Fruit fly (Drosophila melanogaster) whole organism, embryonic: ENCODE measurements around the gene CG34183.
A peak's percentile ranks its signal among the peaks of the same experiment; 100 is the strongest.

Experiments
- Blimp-1 ChIP-seq: fragments of 200-800 bp; sonication (Bioruptor generic); optimal IDR thresholded peaks from 3 replicates; lab custom pipeline; 2018; ENCODE audit warnings: missing biosample characterization, missing genetic modification characterization, mild to moderate bottlenecking, moderate library complexity, missing genetic modification reagents
- BtbVII ChIP-seq: fragments of 200-800 bp; sonication (Bioruptor generic); optimal IDR thresholded peaks from 3 replicates; lab custom pipeline; 2017; ENCODE audit warnings: missing biosample characterization, mild to moderate bottlenecking, missing genetic modification characterization
- CG10654 ChIP-seq: fragments of 200-800 bp; sonication (Bioruptor generic); optimal IDR thresholded peaks from 2 replicates; lab custom pipeline; 2016; ENCODE audit warnings: missing biosample characterization, missing genetic modification characterization
- CG11093 ChIP-seq: fragments of 200-800 bp; sonication (Bioruptor generic); IDR thresholded peaks from 3 replicates; pipeline ENCODE4 v1.3.6; 2022; ENCODE audit warnings: missing biosample characterization, missing genetic modification characterization
- CG1603 ChIP-seq: fragments of 200-800 bp; sonication (Bioruptor generic); optimal IDR thresholded peaks from 2 replicates; lab custom pipeline; 2019; ENCODE audit warnings: missing biosample characterization, mild to moderate bottlenecking, missing genetic modification characterization, moderate library complexity
- CG17359 ChIP-seq: fragments of 200-800 bp; sonication (Bioruptor generic); optimal IDR thresholded peaks from 3 replicates; lab custom pipeline; 2018; ENCODE audit warnings: missing biosample characterization, mild to moderate bottlenecking, missing genetic modification characterization, moderate library complexity
- CG17912 ChIP-seq: fragments of 200-800 bp; sonication (Bioruptor generic); optimal IDR thresholded peaks from 2 replicates; lab custom pipeline; 2018; ENCODE audit warnings: missing biosample characterization, mild to moderate bottlenecking, missing genetic modification characterization
- CG2712 ChIP-seq: fragments of 200-800 bp; optimal IDR thresholded peaks from 3 replicates; lab custom pipeline; 2019; ENCODE audit warnings: missing biosample characterization, mild to moderate bottlenecking, missing genetic modification characterization, moderate library complexity
- CG31441 ChIP-seq: fragments of 200-800 bp; sonication (Bioruptor generic); IDR thresholded peaks from 2 replicates; pipeline ENCODE4 v1.3.6; 2022; ENCODE audit warnings: missing biosample characterization, missing genetic modification characterization
- CG6683 ChIP-seq: fragments of 200-800 bp; sonication (Bioruptor generic); optimal IDR thresholded peaks from 2 replicates; lab custom pipeline; 2017; ENCODE audit warnings: missing biosample characterization, mild to moderate bottlenecking, missing genetic modification characterization, missing genetic modification reagents
- CG7745 ChIP-seq: fragments of 200-800 bp; sonication (Bioruptor generic); optimal IDR thresholded peaks from 2 replicates; lab custom pipeline; 2018; ENCODE audit warnings: missing biosample characterization, mild to moderate bottlenecking, missing genetic modification characterization, moderate library complexity
- CG7987 ChIP-seq: fragments of 200-800 bp; sonication (Bioruptor generic); optimal IDR thresholded peaks from 2 replicates; lab custom pipeline; 2018; ENCODE audit warnings: missing biosample characterization, mild to moderate bottlenecking, missing genetic modification characterization, moderate library complexity
- CG8089 ChIP-seq: fragments of 200-800 bp; sonication (Bioruptor generic); optimal IDR thresholded peaks from 3 replicates; lab custom pipeline; 2016; ENCODE audit warnings: missing biosample characterization, missing genetic modification characterization
- CG8281 ChIP-seq: fragments of 200-800 bp; sonication (Bioruptor generic); optimal IDR thresholded peaks from 2 replicates; lab custom pipeline; 2018; ENCODE audit warnings: missing biosample characterization, mild to moderate bottlenecking, missing genetic modification characterization, moderate library complexity
- CHES-1-like ChIP-seq: fragments of 200-800 bp; sonication (Bioruptor generic); optimal IDR thresholded peaks from 2 replicates; lab custom pipeline; 2016; ENCODE audit warnings: missing biosample characterization, missing genetic modification characterization
- D ChIP-seq, 2 experiments: fragments of 200-800 bp in 1 of 2; fragments of >200 bp in 1 of 2; sonication (Bioruptor generic) in 1 of 2; optimal IDR thresholded peaks; 2 replicates in 1 of 2; 3 replicates in 1 of 2; lab custom pipeline; 2017; ENCODE audit warnings: mild to moderate bottlenecking in 1 of 2, missing biosample characterization in 1 of 2, missing genetic modification characterization in 1 of 2, missing genetic modification reagents in 1 of 2
- Deaf1 ChIP-seq: fragments of 200-800 bp; optimal IDR thresholded peaks from 3 replicates; lab custom pipeline; 2019; ENCODE audit warnings: missing biosample characterization, mild to moderate bottlenecking, missing genetic modification characterization, moderate library complexity
- Drgx ChIP-seq: fragments of 200-800 bp; sonication (Bioruptor generic); IDR thresholded peaks from 2 replicates; pipeline ENCODE4 v1.3.6; 2022; ENCODE audit warnings: missing biosample characterization, missing genetic modification characterization
- Ets97D ChIP-seq: fragments of 200-800 bp; sonication (Bioruptor generic); optimal IDR thresholded peaks from 3 replicates; lab custom pipeline; 2016; ENCODE audit warnings: missing biosample characterization, missing genetic modification characterization
- Hr78 ChIP-seq, 2 experiments: fragments of 200-800 bp in 1 of 2; fragments of >200 bp in 1 of 2; sonication (Bioruptor generic) in 1 of 2; optimal IDR thresholded peaks; 2 replicates each; lab custom pipeline; 2017 to 2019; ENCODE audit warnings: missing biosample characterization in 2 of 2, missing genetic modification characterization in 2 of 2, mild to moderate bottlenecking in 1 of 2, moderate library complexity in 1 of 2
- Meics ChIP-seq: fragments of 200-800 bp; sonication (Bioruptor generic); optimal IDR thresholded peaks from 2 replicates; lab custom pipeline; 2017; ENCODE audit warnings: missing biosample characterization, mild to moderate bottlenecking, missing genetic modification characterization
- Ravus ChIP-seq: fragments of 200-800 bp; sonication (Bioruptor generic); IDR thresholded peaks from 2 replicates; pipeline ENCODE4 v1.3.6; 2022; ENCODE audit warnings: missing biosample characterization, missing genetic modification characterization
- Sin3A ChIP-seq: fragments of >200 bp; optimal IDR thresholded peaks from 2 replicates; lab custom pipeline; 2018
- Sry-δ ChIP-seq: fragments of 200-800 bp; sonication (Bioruptor generic); optimal IDR thresholded peaks from 2 replicates; lab custom pipeline; 2016; ENCODE audit warnings: missing biosample characterization, missing genetic modification characterization
- TFAM ChIP-seq: fragments of 200-800 bp; sonication (Bioruptor generic); optimal IDR thresholded peaks from 2 replicates; lab custom pipeline; 2017; ENCODE audit warnings: missing biosample characterization, missing genetic modification characterization, inconsistent platforms
- ap ChIP-seq: fragments of 200-800 bp; sonication (Bioruptor generic); IDR thresholded peaks from 2 replicates; pipeline ENCODE4 v1.3.6; 2022; ENCODE audit warnings: missing biosample characterization, missing genetic modification characterization
- ara ChIP-seq: fragments of 200-800 bp; sonication (Bioruptor generic); IDR thresholded peaks from 2 replicates; pipeline ENCODE4 v1.3.6; 2022; ENCODE audit warnings: missing biosample characterization, missing genetic modification characterization
- ash1 ChIP-seq: fragments of 200-800 bp; sonication (Bioruptor generic); optimal IDR thresholded peaks from 2 replicates; lab custom pipeline; 2018; ENCODE audit warnings: missing biosample characterization, mild to moderate bottlenecking, missing genetic modification characterization
- az2 ChIP-seq: fragments of 200-800 bp; sonication (Bioruptor generic); optimal IDR thresholded peaks from 3 replicates; lab custom pipeline; 2016; ENCODE audit warnings: missing biosample characterization, missing genetic modification characterization
- br ChIP-seq: fragments of >200 bp; optimal IDR thresholded peaks from 2 replicates; lab custom pipeline; 2017
- dimm ChIP-seq: fragments of 200-800 bp; sonication (Bioruptor generic); IDR thresholded peaks from 2 replicates; pipeline ENCODE4 v1.3.6; 2022; ENCODE audit warnings: missing biosample characterization, missing genetic modification characterization
- disco-r ChIP-seq: fragments of 200-800 bp; sonication (Bioruptor generic); optimal IDR thresholded peaks from 2 replicates; lab custom pipeline; 2016; ENCODE audit warnings: missing biosample characterization, missing genetic modification characterization
- dmrt11E ChIP-seq: fragments of 200-800 bp; sonication (Bioruptor generic); optimal IDR thresholded peaks from 3 replicates; lab custom pipeline; 2018; ENCODE audit warnings: missing biosample characterization, mild to moderate bottlenecking, missing genetic modification characterization, moderate library complexity
- dysf ChIP-seq: fragments of 200-800 bp; sonication (Bioruptor generic); IDR thresholded peaks from 3 replicates; pipeline ENCODE4 v1.3.6; 2022; ENCODE audit warnings: missing biosample characterization, missing genetic modification characterization
- en ChIP-seq: fragments of 200-800 bp; sonication (Bioruptor generic); optimal IDR thresholded peaks from 2 replicates; lab custom pipeline; 2016; ENCODE audit warnings: missing biosample characterization, missing genetic modification characterization
- gcm2 ChIP-seq: fragments of 200-800 bp; sonication (Bioruptor generic); optimal IDR thresholded peaks from 2 replicates; lab custom pipeline; 2016; ENCODE audit warnings: missing biosample characterization, missing genetic modification characterization
- gfzf ChIP-seq: fragments of 200-800 bp; sonication (Bioruptor generic); optimal IDR thresholded peaks from 2 replicates; lab custom pipeline; 2016; ENCODE audit warnings: missing biosample characterization, mild to moderate bottlenecking, missing genetic modification characterization, moderate library complexity
- hbn ChIP-seq: fragments of 200-800 bp; sonication (Bioruptor generic); IDR thresholded peaks from 2 replicates; pipeline ENCODE4 v1.3.6; 2022; ENCODE audit warnings: missing biosample characterization, missing genetic modification characterization; ENCODE audit not compliant: partially characterized antibody
- ind ChIP-seq: fragments of 200-800 bp; sonication (Bioruptor generic); optimal IDR thresholded peaks from 3 replicates; lab custom pipeline; 2016; ENCODE audit warnings: missing biosample characterization, missing genetic modification characterization
- jigr1 ChIP-seq: fragments of 200-800 bp; sonication (Bioruptor generic); IDR thresholded peaks from 3 replicates; pipeline ENCODE4 v1.3.6; 2022; ENCODE audit warnings: missing biosample characterization, missing genetic modification characterization
- knrl ChIP-seq: fragments of 200-800 bp; sonication (Bioruptor generic); IDR thresholded peaks from 3 replicates; pipeline ENCODE4 v1.3.6; 2022; ENCODE audit warnings: missing biosample characterization, missing genetic modification characterization; ENCODE audit not compliant: partially characterized antibody
- lola ChIP-seq, 3 experiments: fragments of >200 bp in 2 of 3; fragments of 200-800 bp in 1 of 3; sonication (Bioruptor generic) in 1 of 3; optimal IDR thresholded peaks; 2 replicates each; lab custom pipeline; 2017 to 2019; ENCODE audit warnings: missing biosample characterization in 3 of 3, missing genetic modification characterization in 3 of 3, mild to moderate bottlenecking in 1 of 3, moderate library complexity in 1 of 3
- sob ChIP-seq: fragments of 200-800 bp; sonication (Bioruptor generic); IDR thresholded peaks from 2 replicates; pipeline ENCODE4 v1.3.6; 2022; ENCODE audit warnings: missing biosample characterization, missing genetic modification characterization
- stc ChIP-seq: fragments of 200-800 bp; sonication (Bioruptor generic); IDR thresholded peaks from 2 replicates; pipeline ENCODE4 v1.3.6; 2022; ENCODE audit warnings: missing biosample characterization, missing genetic modification characterization
- tin ChIP-seq: fragments of 200-800 bp; sonication (Bioruptor generic); optimal IDR thresholded peaks from 3 replicates; lab custom pipeline; 2016; ENCODE audit warnings: missing biosample characterization, missing genetic modification characterization
- tio ChIP-seq: fragments of 200-800 bp; sonication (Bioruptor generic); optimal IDR thresholded peaks from 2 replicates; lab custom pipeline; 2017; ENCODE audit warnings: missing biosample characterization, missing genetic modification characterization, inconsistent platforms
- wdn ChIP-seq: fragments of 200-800 bp; sonication (Bioruptor generic); IDR thresholded peaks from 2 replicates; pipeline ENCODE4 v1.3.6; 2022; ENCODE audit warnings: missing biosample characterization, missing genetic modification characterization
- wor ChIP-seq: fragments of 200-800 bp; sonication (Bioruptor generic); IDR thresholded peaks from 2 replicates; pipeline ENCODE4 v1.3.6; 2022; ENCODE audit warnings: missing biosample characterization, missing genetic modification characterization
- zen ChIP-seq: fragments of 200-800 bp; sonication (Bioruptor generic); optimal IDR thresholded peaks from 3 replicates; lab custom pipeline; 2018; ENCODE audit warnings: missing biosample characterization, mild to moderate bottlenecking, missing genetic modification characterization, moderate library complexity
- zfh1 ChIP-seq: fragments of 200-800 bp; sonication (Bioruptor generic); IDR thresholded peaks from 3 replicates; pipeline ENCODE4 v1.3.6; 2022; ENCODE audit warnings: missing biosample characterization, missing genetic modification characterization

CG34183 gene

DNA sequence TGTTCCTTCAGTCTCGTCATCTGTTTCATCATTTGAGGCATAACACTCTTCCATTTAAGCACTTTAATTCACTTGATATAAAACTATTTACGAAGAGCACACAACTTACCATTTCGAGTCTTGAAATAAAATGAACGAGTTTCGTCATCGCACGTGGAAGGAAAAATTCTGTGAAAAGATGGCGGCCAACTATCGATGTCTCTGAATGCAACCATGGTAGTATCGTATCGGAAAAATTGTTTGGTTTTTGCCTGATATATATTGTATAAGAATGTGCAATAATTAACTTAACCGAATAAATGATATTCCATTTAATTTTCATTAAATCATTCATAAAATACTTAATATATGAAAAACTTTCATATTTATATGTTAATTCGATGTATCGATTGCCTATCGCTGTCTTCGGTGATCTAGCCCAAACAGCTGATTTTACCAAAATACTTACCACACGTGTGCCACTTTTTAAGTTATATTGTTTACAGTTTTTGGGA is 4.3 kb upstream of the CG34183 start, which contains the start of gene Bka (continued):
- peak; percentile 98 for TF ChIP-seq hbn (GFP tag; lab: Robert Waterston, UW)
- no peak for TF ChIP-seq CG7745 (tag; lab: Kevin White, UChicago)
- TF ChIP-seq dimm: no peak
- no peak for TF ChIP-seq D (optimal IDR thresholded peaks at IDR 0.05; lab: Kevin White, UChicago)
- no peak for TF ChIP-seq D (GFP tag; optimal IDR thresholded peaks at IDR 0.05; lab: Kevin White, UChicago)
- TF ChIP-seq Drgx: no peak
- peak; percentile 17; the same call in 1 of the 2 replicates for TF ChIP-seq wdn (GFP tag; lab: Robert Waterston, UW)
- TF ChIP-seq CG8089: no peak
- TF ChIP-seq Blimp-1: no peak
- TF ChIP-seq knrl: peak; percentile 99
- peak; percentile 95 for TF ChIP-seq Ets97D (GFP tag; lab: Kevin White, UChicago)
- peak; percentile 18 for TF ChIP-seq gfzf
- no peak for TF ChIP-seq dysf
- TF ChIP-seq CG7987: peak; percentile 65
- TF ChIP-seq ash1 (GFP tag; lab: Kevin White, UChicago): no peak
- no peak for TF ChIP-seq stc (GFP tag; lab: Robert Waterston, UW)
- no peak for TF ChIP-seq tin (GFP tag; lab: Kevin White, UChicago)
- no peak for TF ChIP-seq jigr1
- no peak for TF ChIP-seq CG17912 (GFP tag; lab: Kevin White, UChicago)
- TF ChIP-seq Sin3A (lab: Kevin White, UChicago): peak; percentile 77
- TF ChIP-seq wor (GFP tag; lab: Robert Waterston, UW): no peak
- peak; percentile 48 for TF ChIP-seq BtbVII
- TF ChIP-seq TFAM: no peak
- peak; percentile 69 for TF ChIP-seq Meics (GFP tag; lab: Kevin White, UChicago)
- TF ChIP-seq Sry-δ (GFP tag; lab: Kevin White, UChicago): peak; percentile 79
- no peak for TF ChIP-seq Hr78 (GFP tag; optimal IDR thresholded peaks at IDR 0.05; lab: Kevin White, UChicago)
- TF ChIP-seq lola (GFP tag; optimal IDR thresholded peaks at IDR 0.05; lab: Kevin White, UChicago): peak in 1 of 3 experiments; percentile 45
- no peak for TF ChIP-seq zfh1 (GFP tag; lab: Robert Waterston, UW)
- peak; percentile 61 for TF ChIP-seq sob
- peak; percentile 62 for TF ChIP-seq CG31441 (GFP tag; lab: Robert Waterston, UW)
- no peak for TF ChIP-seq CHES-1-like (GFP tag; lab: Kevin White, UChicago)
- no peak for TF ChIP-seq ind
- peak; percentile 37 for TF ChIP-seq CG17359
- TF ChIP-seq CG2712 (tag; lab: Kevin White, UChicago): peak; percentile 71
- peak; percentile 47 for TF ChIP-seq CG6683 (GFP tag; lab: Kevin White, UChicago)
- TF ChIP-seq zen (tag; lab: Kevin White, UChicago): peak; percentile 21
- TF ChIP-seq ap: no peak
- no peak for TF ChIP-seq tio (GFP tag; lab: Kevin White, UChicago)
- TF ChIP-seq en (GFP tag; lab: Kevin White, UChicago): no peak
- TF ChIP-seq gcm2 (GFP tag; lab: Kevin White, UChicago): no peak
- no peak for TF ChIP-seq CG10654 (GFP tag; lab: Kevin White, UChicago)
- no peak for TF ChIP-seq CG11093 (GFP tag; lab: Robert Waterston, UW)
- peak; percentile 66 for TF ChIP-seq Deaf1
- TF ChIP-seq Ravus: no peak
- TF ChIP-seq ara (GFP tag; lab: Robert Waterston, UW): no peak
- TF ChIP-seq dmrt11E (tag; lab: Kevin White, UChicago): peak; percentile 58
- no peak for TF ChIP-seq disco-r (GFP tag; lab: Kevin White, UChicago)
- peak; percentile 78 for TF ChIP-seq CG1603 (tag; lab: Kevin White, UChicago)
- TF ChIP-seq CG8281 (tag; lab: Kevin White, UChicago): no peak
- TF ChIP-seq az2 (GFP tag; lab: Kevin White, UChicago): peak; percentile 7
- TF ChIP-seq br (lab: Kevin White, UChicago): no peak
